Fruit fly (Drosophila melanogaster): ENCODE results near the gene CG12541.

Gene CG12541

dm6 chrX:6993753-6994152 is 72.1 kb downstream of the CG12541 start (continued):
- no peak for TF ChIP-seq dimm (GFP tag; IDR thresholded peaks at IDR 0.05)
- peak; percentile 20 for TF ChIP-seq pb (GFP tag; optimal IDR thresholded peaks at IDR 0.05)
- peak; percentile 48 for TF ChIP-seq CG1603 (tag; optimal IDR thresholded peaks at IDR 0.05)
- peak; percentile 62 for TF ChIP-seq CG12219 (GFP tag; optimal IDR thresholded peaks at IDR 0.05)
- TF ChIP-seq CG10462 (GFP tag; optimal IDR thresholded peaks at IDR 0.05), result no peak
- no peak for TF ChIP-seq pzg (GFP tag; optimal IDR thresholded peaks at IDR 0.05)
- TF ChIP-seq sna (GFP tag; IDR thresholded peaks at IDR 0.05; ENCODE audit: partially characterized antibody), result no peak
- TF ChIP-seq esg (GFP tag; conservative IDR thresholded peaks at IDR 0.05), result peak; percentile 65
- TF ChIP-seq tna (GFP tag; IDR thresholded peaks at IDR 0.05; ENCODE audit: partially characterized antibody), result no peak
- TF ChIP-seq ATbp (GFP tag; optimal IDR thresholded peaks at IDR 0.05), result peak; percentile 66
- TF ChIP-seq stc (GFP tag; IDR thresholded peaks at IDR 0.05), result peak; percentile 79
- TF ChIP-seq CG10209 (GFP tag; optimal IDR thresholded peaks at IDR 0.05), result peak; percentile 70
- TF ChIP-seq CG9609 (GFP tag; optimal IDR thresholded peaks at IDR 0.05), result peak; percentile 38
- TF ChIP-seq fu2 (GFP tag; optimal IDR thresholded peaks at IDR 0.05), result peak; percentile 58
- TF ChIP-seq gcm (GFP tag; optimal IDR thresholded peaks at IDR 0.05), result peak; percentile 23
- peak; percentile 44 for TF ChIP-seq CG1529 (GFP tag; optimal IDR thresholded peaks at IDR 0.05)
- peak; percentile 70 to 73 for TF ChIP-seq dpn (GFP tag; optimal IDR thresholded peaks at IDR 0.05)
- peak; percentile 0 for TF ChIP-seq tup (GFP tag; optimal IDR thresholded peaks at IDR 0.05)
- TF ChIP-seq CG11085 (GFP tag; IDR thresholded peaks at IDR 0.05), result peak; percentile 63
- peak; percentile 52 for TF ChIP-seq Ravus (GFP tag; IDR thresholded peaks at IDR 0.05)
- peak; percentile 31 for TF ChIP-seq CG12071 (GFP tag; optimal IDR thresholded peaks at IDR 0.05)
- TF ChIP-seq CG18476 (GFP tag; optimal IDR thresholded peaks at IDR 0.05), result peak; percentile 42
- peak; percentile 69 for TF ChIP-seq CG12155 (GFP tag; optimal IDR thresholded peaks at IDR 0.05)
- no peak for TF ChIP-seq CG15073 (GFP tag; optimal IDR thresholded peaks at IDR 0.05)
- TF ChIP-seq CG10654 (GFP tag; optimal IDR thresholded peaks at IDR 0.05), result peak; percentile 52
- TF ChIP-seq vvl (GFP tag; IDR thresholded peaks at IDR 0.05), result peak; percentile 89
- peak; percentile 56 for TF ChIP-seq Myb (GFP tag; optimal IDR thresholded peaks at IDR 0.05)
- TF ChIP-seq CG6254 (GFP tag; optimal IDR thresholded peaks at IDR 0.05), result no peak
- TF ChIP-seq CG7839 (tag; optimal IDR thresholded peaks at IDR 0.05), result peak; percentile 83
- TF ChIP-seq CG12744 (GFP tag; optimal IDR thresholded peaks at IDR 0.05), result peak; percentile 26
- peak; percentile 23 for TF ChIP-seq Atf3 (GFP tag; optimal IDR thresholded peaks at IDR 0.05)
- peak; percentile 39 for TF ChIP-seq sd (tag; optimal IDR thresholded peaks at IDR 0.05)
- no peak for TF ChIP-seq Nf-YC (tag; optimal IDR thresholded peaks at IDR 0.05)
- peak; percentile 77 for TF ChIP-seq CG13624 (GFP tag; optimal IDR thresholded peaks at IDR 0.05)
- TF ChIP-seq Dbx (GFP tag; IDR thresholded peaks at IDR 0.05), result peak; percentile 79
- 0 out of 2 replicates have a peak, but pooled peaks have one; percentile 37 for TF ChIP-seq Lim3 (GFP tag; IDR thresholded peaks at IDR 0.05)
- TF ChIP-seq Optix (GFP tag; IDR thresholded peaks at IDR 0.05), result peak; percentile 66; the same call in 1 of the 3 replicates
- TF ChIP-seq CG33557 (GFP tag; optimal IDR thresholded peaks at IDR 0.05), result no peak
- TF ChIP-seq CG17361 (GFP tag; IDR thresholded peaks at IDR 0.05), result peak; percentile 75
- peak; percentile 65 for TF ChIP-seq CG16863 (GFP tag; optimal IDR thresholded peaks at IDR 0.05)
- TF ChIP-seq CG1792 (GFP tag; optimal IDR thresholded peaks at IDR 0.05), result peak; percentile 70
- no peak for TF ChIP-seq CG7745 (tag; optimal IDR thresholded peaks at IDR 0.05)
- TF ChIP-seq HmgD (GFP tag; optimal IDR thresholded peaks at IDR 0.05), result peak; percentile 34
- no peak for TF ChIP-seq TFAM (GFP tag; optimal IDR thresholded peaks at IDR 0.05)
- peak; percentile 50 for TF ChIP-seq CG4854 (GFP tag; optimal IDR thresholded peaks at IDR 0.05)
- peak; percentile 13 for TF ChIP-seq CG2116 (GFP tag; optimal IDR thresholded peaks at IDR 0.05)
- no peak for TF ChIP-seq CG8290 (GFP tag; optimal IDR thresholded peaks at IDR 0.05)
- peak in 1 of 2 experiments; percentile 43 for TF ChIP-seq CG8290 (tag; optimal IDR thresholded peaks at IDR 0.05)
- TF ChIP-seq NfI (GFP tag; optimal IDR thresholded peaks at IDR 0.05), result peak; percentile 61
- peak; percentile 65 for TF ChIP-seq Side (GFP tag; optimal IDR thresholded peaks at IDR 0.05)
- TF ChIP-seq pfk (GFP tag; optimal IDR thresholded peaks at IDR 0.05), result no peak

Measured in whole organism, embryonic.